Worm (Caenorhabditis elegans): ENCODE measurements around the gene gmeb-3.

ce11 chrIII:3774550-3774949 is 6.2 kb downstream of the gmeb-3 start:
- TF ChIP-seq tab-1 (GFP tag; IDR thresholded peaks at IDR 0.05) (no peak), ztf-29 (GFP tag; IDR thresholded peaks at IDR 0.05) (no peak), klf-2 (GFP tag; conservative IDR thresholded peaks at IDR 0.05) (no peak), med-1 (GFP tag; optimal IDR thresholded peaks at IDR 0.05; ENCODE audit: insufficient read depth) (no peak), T22C8.4 (GFP tag; IDR thresholded peaks at IDR 0.05) (no peak), flt-1 (GFP tag; IDR thresholded peaks at IDR 0.05) (no peak), cog-1 (tag; optimal IDR thresholded peaks at IDR 0.05) (no peak)

Measured in whole organism, midembryonic.